Fruit fly (Drosophila melanogaster) whole organism, prepupa: ENCODE data around the gene Lsd-2.

Experiments used
- Blimp-1 ChIP-seq: fragments of 200-800 bp; sonication (Bioruptor generic); optimal IDR thresholded peaks from 3 replicates; lab custom pipeline; 2017; ENCODE audit warnings: missing biosample characterization, missing genetic modification characterization, mild to moderate bottlenecking, moderate library complexity, missing genetic modification reagents
- CG10669 ChIP-seq: fragments of 200-800 bp; sonication (Bioruptor generic); optimal IDR thresholded peaks from 3 replicates; lab custom pipeline; 2018; ENCODE audit warnings: missing biosample characterization, mild to moderate bottlenecking, missing genetic modification characterization, moderate library complexity
- CG11294 ChIP-seq: fragments of 200-800 bp; sonication (Bioruptor generic); IDR thresholded peaks from 2 replicates; pipeline ENCODE4 v1.3.6; 2022; ENCODE audit warnings: missing biosample characterization, missing genetic modification characterization
- CG15336 ChIP-seq: fragments of 200-800 bp; sonication (Bioruptor generic); IDR thresholded peaks from 2 replicates; pipeline ENCODE4 v1.3.6; 2022; ENCODE audit warnings: missing biosample characterization, missing genetic modification characterization
- CG1621 ChIP-seq: fragments of 200-800 bp; sonication (Bioruptor generic); optimal IDR thresholded peaks from 3 replicates; lab custom pipeline; 2018; ENCODE audit warnings: missing biosample characterization, mild to moderate bottlenecking, missing genetic modification characterization
- CG3032 ChIP-seq: fragments of 200-800 bp; optimal IDR thresholded peaks from 2 replicates; lab custom pipeline; 2019; ENCODE audit warnings: missing biosample characterization, mild to moderate bottlenecking, missing genetic modification characterization, moderate library complexity
- CG3919 ChIP-seq: fragments of 200-800 bp; sonication (Bioruptor generic); optimal IDR thresholded peaks from 3 replicates; lab custom pipeline; 2016; ENCODE audit warnings: missing biosample characterization, missing genetic modification characterization
- CG4318 ChIP-seq: fragments of 200-800 bp; sonication (Bioruptor generic); optimal IDR thresholded peaks from 3 replicates; lab custom pipeline; 2017; ENCODE audit warnings: missing biosample characterization, mild to moderate bottlenecking, missing genetic modification characterization
- CG6163 ChIP-seq: fragments of 200-800 bp; sonication (Bioruptor generic); IDR thresholded peaks from 3 replicates; pipeline ENCODE4 v1.3.6; 2022; ENCODE audit warnings: missing biosample characterization, missing genetic modification characterization
- CG6808 ChIP-seq: fragments of 200-800 bp; sonication (Bioruptor generic); optimal IDR thresholded peaks from 3 replicates; lab custom pipeline; 2017; ENCODE audit warnings: missing biosample characterization, missing genetic modification characterization, mild to moderate bottlenecking, moderate library complexity, missing genetic modification reagents
- CG6854 ChIP-seq: fragments of 200-800 bp; sonication (Bioruptor generic); optimal IDR thresholded peaks from 2 replicates; lab custom pipeline; 2017; ENCODE audit warnings: missing biosample characterization, mild to moderate bottlenecking, missing genetic modification characterization
- CG8119 ChIP-seq: fragments of 200-800 bp; sonication (Bioruptor generic); IDR thresholded peaks from 3 replicates; pipeline ENCODE4 v1.3.6; 2022; ENCODE audit warnings: missing biosample characterization, missing genetic modification characterization
- Eip75B ChIP-seq: fragments of 200-800 bp; sonication (Bioruptor generic); optimal IDR thresholded peaks from 3 replicates; lab custom pipeline; 2016; ENCODE audit warnings: missing biosample characterization, missing genetic modification characterization
- Eip78C ChIP-seq: fragments of 200-800 bp; sonication (Bioruptor generic); peaks from one replicate; lab custom pipeline; 2016; ENCODE audit warnings: missing biosample characterization, missing genetic modification characterization
- Gug ChIP-seq: fragments of 200-800 bp; sonication (Bioruptor generic); IDR thresholded peaks from 2 replicates; pipeline ENCODE4 v1.3.6; 2022; ENCODE audit warnings: missing biosample characterization, missing genetic modification characterization
- Hr38 ChIP-seq: sonication (Bioruptor generic); optimal IDR thresholded peaks from 2 replicates; lab custom pipeline; 2016; ENCODE audit warnings: missing biosample characterization, missing genetic modification characterization
- Hr39 ChIP-seq: fragments of 200-800 bp; sonication (Bioruptor generic); optimal IDR thresholded peaks from 2 replicates; lab custom pipeline; 2016; ENCODE audit warnings: missing biosample characterization, missing genetic modification characterization
- Hr4 ChIP-seq: fragments of 200-800 bp; sonication (Bioruptor generic); optimal IDR thresholded peaks from 3 replicates; lab custom pipeline; 2016; ENCODE audit warnings: missing biosample characterization, missing genetic modification characterization
- OdsH ChIP-seq: fragments of 200-800 bp; sonication (Bioruptor generic); optimal IDR thresholded peaks from 3 replicates; lab custom pipeline; 2016; ENCODE audit warnings: missing biosample characterization, missing genetic modification characterization
- Smox ChIP-seq: fragments of 200-800 bp; sonication (Bioruptor generic); optimal IDR thresholded peaks from 3 replicates; lab custom pipeline; 2016; ENCODE audit warnings: missing biosample characterization, missing genetic modification characterization
- Sox14 ChIP-seq: fragments of 200-800 bp; sonication (Bioruptor generic); optimal IDR thresholded peaks from 3 replicates; lab custom pipeline; 2016; ENCODE audit warnings: missing biosample characterization, missing genetic modification characterization
- achi ChIP-seq: fragments of 200-800 bp; sonication (Bioruptor generic); optimal IDR thresholded peaks from 3 replicates; lab custom pipeline; 2016; ENCODE audit warnings: missing biosample characterization, missing genetic modification characterization
- cyc ChIP-seq: fragments of 200-800 bp; sonication (Bioruptor generic); optimal IDR thresholded peaks from 3 replicates; lab custom pipeline; 2016; ENCODE audit warnings: missing biosample characterization, missing genetic modification characterization
- dsx ChIP-seq: fragments of 200-800 bp; optimal IDR thresholded peaks from 3 replicates; lab custom pipeline; 2019; ENCODE audit warnings: missing biosample characterization, mild to moderate bottlenecking, missing genetic modification characterization, moderate library complexity; ENCODE audit not compliant: poor library complexity, severe bottlenecking
- eg ChIP-seq: fragments of 200-800 bp; sonication (Bioruptor generic); IDR thresholded peaks from 3 replicates; pipeline ENCODE4 v1.3.6; 2022; ENCODE audit warnings: missing biosample characterization, missing genetic modification characterization
- esn ChIP-seq: fragments of 200-800 bp; sonication (Bioruptor generic); optimal IDR thresholded peaks from 2 replicates; lab custom pipeline; 2016; ENCODE audit warnings: missing biosample characterization, mild to moderate bottlenecking, missing genetic modification characterization, moderate library complexity
- fkh ChIP-seq: fragments of 200-800 bp; sonication (Bioruptor generic); optimal IDR thresholded peaks from 3 replicates; lab custom pipeline; 2017; ENCODE audit warnings: missing biosample characterization, mild to moderate bottlenecking, missing genetic modification characterization, moderate library complexity
- lz ChIP-seq: fragments of 200-800 bp; sonication (Bioruptor generic); optimal IDR thresholded peaks from 3 replicates; lab custom pipeline; 2016; ENCODE audit warnings: missing biosample characterization, missing genetic modification characterization
- ss ChIP-seq, 2 experiments: fragments of 200-800 bp; sonication (Bioruptor generic); optimal IDR thresholded peaks; 2 replicates in 1 of 2; 3 replicates in 1 of 2; lab custom pipeline; 2017 to 2018; ENCODE audit warnings: mild to moderate bottlenecking in 2 of 2, missing biosample characterization in 2 of 2, missing genetic modification characterization in 2 of 2, moderate library complexity in 1 of 2
- svp ChIP-seq: fragments of 200-800 bp; sonication (Bioruptor generic); peaks from one replicate; lab custom pipeline; 2016; ENCODE audit warnings: missing biosample characterization, missing genetic modification characterization

The Lsd-2 gene

dm6 chrX:15066374-15067057 is 9.5 kb downstream of the Lsd-2 start, which contains the start of the genes opm and dob (continued):
- no peak for TF ChIP-seq Hr4 (GFP tag; lab: Kevin White, UChicago)
- no peak for TF ChIP-seq Gug (GFP tag; lab: Robert Waterston, UW)
- peak; percentile 14 for TF ChIP-seq Hr39 (GFP tag; lab: Kevin White, UChicago)
- no peak for TF ChIP-seq CG15336 (GFP tag; lab: Robert Waterston, UW)
- peak; percentile 21 for TF ChIP-seq lz (GFP tag; lab: Kevin White, UChicago)
- TF ChIP-seq CG3032 (tag; lab: Kevin White, UChicago): no peak
- TF ChIP-seq eg (GFP tag; lab: Robert Waterston, UW): no peak
- TF ChIP-seq dsx (GFP tag; lab: Kevin White, UChicago): no peak
- no peak for TF ChIP-seq CG3919
- TF ChIP-seq CG10669 (GFP tag; lab: Kevin White, UChicago): no peak
- peak; percentile 43 for TF ChIP-seq Blimp-1 (GFP tag; lab: Kevin White, UChicago)
- TF ChIP-seq CG6854 (GFP tag; lab: Kevin White, UChicago): no peak
- no peak for TF ChIP-seq CG11294 (GFP tag; lab: Robert Waterston, UW)
- TF ChIP-seq OdsH: no peak
- no peak for TF ChIP-seq CG8119 (GFP tag; lab: Robert Waterston, UW)
- TF ChIP-seq CG4318 (GFP tag; lab: Kevin White, UChicago): no peak
- peak; percentile 16 for TF ChIP-seq Eip75B (GFP tag; lab: Kevin White, UChicago)
- no peak for TF ChIP-seq Eip78C (GFP tag; lab: Kevin White, UChicago)
- peak; percentile 16 for TF ChIP-seq Smox (GFP tag; lab: Kevin White, UChicago)

dm6 chrX:15063404-15064062 is 12.5 kb downstream of the Lsd-2 start, which contains the start of the genes hiw and ND-B18:
hiw (minus strand) TSS chrX:15063429.
ND-B18 (plus strand) TSS chrX:15063733.
- TF ChIP-seq Blimp-1 (GFP tag; lab: Kevin White, UChicago) (no peak), CG6163 (GFP tag; lab: Robert Waterston, UW) (peak; percentile 9; the same call in 1 of the 3 replicates), Eip78C (GFP tag; lab: Kevin White, UChicago) (peak; percentile 73), Hr38 (GFP tag; lab: Kevin White, UChicago) (no peak), esn (GFP tag; lab: Kevin White, UChicago) (peak; percentile 13), dsx (GFP tag; lab: Kevin White, UChicago) (peak; percentile 77), ss (GFP tag; optimal IDR thresholded peaks at IDR 0.05; lab: Kevin White, UChicago) (no peak), CG3919 (peak; percentile 6), fkh (GFP tag; lab: Kevin White, UChicago) (no peak), Eip75B (GFP tag; lab: Kevin White, UChicago) (no peak), CG6808 (GFP tag; lab: Kevin White, UChicago) (no peak), CG3032 (tag; lab: Kevin White, UChicago) (no peak), CG1621 (tag; lab: Kevin White, UChicago) (no peak), CG4318 (GFP tag; lab: Kevin White, UChicago) (no peak), lz (GFP tag; lab: Kevin White, UChicago) (peak; percentile 24), cyc (GFP tag; lab: Kevin White, UChicago) (no peak), svp (peak; percentile 84), OdsH (peak; percentile 6), Sox14 (GFP tag; lab: Kevin White, UChicago) (peak; percentile 45), achi (GFP tag; lab: Kevin White, UChicago) (peak; percentile 100)

DNA sequence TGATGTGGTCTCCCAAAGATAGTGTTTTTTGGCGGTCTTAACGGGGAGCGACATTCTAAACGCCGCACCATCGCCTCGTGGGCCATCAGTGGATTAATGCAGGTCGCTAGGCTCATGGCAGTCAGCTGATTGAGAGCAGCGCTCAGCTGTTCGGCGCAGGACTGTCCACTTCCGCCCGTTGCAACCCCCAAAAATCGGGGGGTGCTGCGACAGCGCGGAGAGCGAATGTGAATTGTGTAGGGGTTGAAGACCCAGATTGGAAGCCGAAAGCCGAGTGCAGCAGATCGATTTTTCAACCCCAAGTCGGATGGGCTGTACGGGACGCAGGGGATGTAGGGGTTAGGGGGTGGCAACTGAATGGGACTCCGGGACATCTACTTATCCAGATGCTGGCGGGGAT is 13.4 kb downstream of the Lsd-2 start:
- TF ChIP-seq CG6163 (GFP tag; lab: Robert Waterston, UW) (0 out of 3 replicates have a peak, but pooled peaks have one; percentile 17), CG4318 (GFP tag; lab: Kevin White, UChicago) (no peak)

DNA sequence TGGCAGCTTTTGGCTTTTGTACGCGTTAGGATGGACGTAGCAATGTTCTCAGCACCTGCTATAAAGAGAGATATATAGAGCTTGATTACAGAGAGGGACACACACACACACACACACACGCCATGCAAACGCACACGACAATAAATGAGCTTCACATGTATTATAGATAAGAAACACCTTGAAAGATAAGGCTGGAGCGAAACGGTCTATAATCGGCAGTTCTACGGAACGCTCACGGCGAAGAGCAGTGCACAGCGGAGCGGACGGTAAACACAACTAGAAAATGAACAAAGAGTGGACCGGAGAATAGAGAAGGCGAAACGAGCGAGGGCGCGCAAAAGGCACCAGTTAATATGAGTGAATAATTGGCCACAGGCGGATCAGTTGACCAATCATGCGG is 27.3 kb downstream of the Lsd-2 start:
- TF ChIP-seq svp (peak; percentile 66), Gug (GFP tag; lab: Robert Waterston, UW) (no peak), CG6808 (GFP tag; lab: Kevin White, UChicago) (no peak), Sox14 (GFP tag; lab: Kevin White, UChicago) (peak; percentile 25), CG6163 (GFP tag; lab: Robert Waterston, UW) (peak; percentile 74; the same call in 2 of the 3 replicates)
- TF ChIP-seq, all 60 proteins: peak for 3
